Worm (Caenorhabditis elegans) whole organism, late embryonic: ENCODE results near the gene col-102.

Experiments
- elt-4 ChIP-seq: sonication (generic microtip); optimal IDR thresholded peaks from 2 replicates; lab custom pipeline; 2016; ENCODE audit warnings: missing genetic modification characterization, missing compliant biosample characterization
- madf-2 ChIP-seq: sonication (generic microtip); optimal IDR thresholded peaks from 2 replicates; lab custom pipeline; 2017; ENCODE audit warnings: missing genetic modification characterization, missing compliant biosample characterization
- pha-4 ChIP-seq: fragments of 150-350 bp; optimal IDR thresholded peaks from 2 replicates; lab custom pipeline; 2018; ENCODE audit warnings: missing biosample characterization, missing genetic modification reagents, missing genetic modification characterization
- ref-2 ChIP-seq: sonication (generic microtip); optimal IDR thresholded peaks from 2 replicates; lab custom pipeline; 2016; ENCODE audit warnings: missing genetic modification characterization, missing compliant biosample characterization

col-102 gene

ce11 chrIV:654526-655440 is 50.5 kb downstream of the col-102 start, which contains the start of the genes rpl-15 and K11H12.8 (continued):
- no peak for TF ChIP-seq pha-4
- peak; percentile 99 for TF ChIP-seq ref-2
- TF ChIP-seq madf-2 (tag; lab: Kevin White, UChicago) = peak; percentile 90
- no peak for TF ChIP-seq elt-4
- TF ChIP-seq, all 69 proteins: peak for 62
